Fruit fly (Drosophila melanogaster) whole organism, larva: Measurements from ENCODE around the gene rha.

ENCODE experiments used
- noc ChIP-seq: fragments of 200-800 bp; sonication (Bioruptor generic); optimal IDR thresholded peaks from 3 replicates; lab custom pipeline; 2019; ENCODE audit warnings: missing biosample characterization, mild to moderate bottlenecking, missing genetic modification characterization, moderate library complexity

The rha gene

dm6 chr3R:25339952-25340351 lies at the start of gene rha:
TSS of gene rha (plus strand) at chr3R:25340252.
- no peak for TF ChIP-seq noc (tag; lab: Kevin White, UChicago)

DNA sequence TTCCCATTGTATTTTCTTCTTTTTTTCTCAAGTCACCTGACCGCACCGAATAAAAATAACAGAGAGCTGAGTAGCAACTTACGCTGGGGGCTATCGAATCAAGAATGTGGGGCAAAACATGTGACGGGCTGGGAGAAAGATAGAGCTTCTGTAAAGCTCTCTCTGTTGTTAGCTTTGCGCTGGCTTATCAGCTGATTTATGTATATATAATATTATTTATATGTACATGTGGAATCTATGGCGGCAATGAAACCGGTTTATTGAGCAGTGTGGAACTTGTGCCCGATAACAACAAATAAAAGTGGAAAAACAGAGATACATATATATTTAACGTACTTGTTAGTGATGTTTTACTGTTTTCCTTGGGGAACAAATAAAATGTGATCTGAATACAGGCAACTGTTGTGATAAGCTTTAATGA lies 47.2 kb upstream of the rha start, which contains the start of gene CG31098:
TSS of gene CG31098 (minus strand) at position 114 of the 421 bp plus-strand sequence.
- peak; percentile 59 for TF ChIP-seq noc (tag; lab: Kevin White, UChicago)

dm6 chr3R:25295320-25296020 lies 44.6 kb upstream of the rha start, which contains the start of gene CG31102:
TSS of gene CG31102 (minus strand) at chr3R:25295594.
- peak; percentile 65 for TF ChIP-seq noc (tag; lab: Kevin White, UChicago)

dm6 chr3R:25297678-25298077 lies 42.4 kb upstream of the rha start, which contains the start of gene CG31097:
TSS of gene CG31097 (minus strand) at chr3R:25297778.
- TF ChIP-seq noc (tag; lab: Kevin White, UChicago) = no peak

- TF ChIP-seq noc (tag; lab: Kevin White, UChicago) = no peak
These were observed 40.5 kb upstream of the rha start, which contains the start of gene CG31288 for dm6 chr3R:25299507-25299964. TSS of gene CG31288 (minus strand) at chr3R:25299557.

dm6 chr3R:25300575-25300974 lies 39.5 kb upstream of the rha start, which contains the start of gene CG13659:
TSS of gene CG13659 (plus strand) at chr3R:25300891.
- no peak for TF ChIP-seq noc (tag; lab: Kevin White, UChicago)

DNA sequence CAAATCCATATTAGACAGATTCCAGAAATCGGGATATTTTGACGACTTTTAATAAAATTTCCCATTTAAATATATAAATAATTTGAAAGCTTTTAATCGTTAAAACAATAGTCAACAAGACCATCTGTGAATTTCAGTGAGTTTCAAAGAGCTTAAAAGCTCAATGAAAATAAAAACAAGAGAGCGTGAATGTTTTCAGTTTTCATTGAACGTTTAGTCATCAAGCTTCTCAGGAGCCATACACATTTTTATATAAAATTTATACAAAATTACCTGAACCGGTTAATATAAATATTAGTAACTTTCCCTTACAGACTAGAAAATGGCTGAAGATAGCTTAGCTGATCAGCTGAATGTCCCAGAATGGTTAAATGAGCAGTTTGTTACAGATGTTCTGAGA lies 37.8 kb upstream of the rha start, which contains the start of gene CG31370:
TSS of gene CG31370 (plus strand) at position 226 of the 400 bp plus-strand sequence.
- TF ChIP-seq noc (tag; lab: Kevin White, UChicago) = no peak

dm6 chr3R:25303857-25304440 lies 36.1 kb upstream of the rha start, which contains the start of gene CG31436:
TSS of gene CG31436 (plus strand) at chr3R:25304137.
- TF ChIP-seq noc (tag; lab: Kevin White, UChicago) = no peak

- peak; percentile 47 for TF ChIP-seq noc (tag; lab: Kevin White, UChicago)
These were observed 34.1 kb upstream of the rha start for dm6 chr3R:25305822-25306544.

DNA sequence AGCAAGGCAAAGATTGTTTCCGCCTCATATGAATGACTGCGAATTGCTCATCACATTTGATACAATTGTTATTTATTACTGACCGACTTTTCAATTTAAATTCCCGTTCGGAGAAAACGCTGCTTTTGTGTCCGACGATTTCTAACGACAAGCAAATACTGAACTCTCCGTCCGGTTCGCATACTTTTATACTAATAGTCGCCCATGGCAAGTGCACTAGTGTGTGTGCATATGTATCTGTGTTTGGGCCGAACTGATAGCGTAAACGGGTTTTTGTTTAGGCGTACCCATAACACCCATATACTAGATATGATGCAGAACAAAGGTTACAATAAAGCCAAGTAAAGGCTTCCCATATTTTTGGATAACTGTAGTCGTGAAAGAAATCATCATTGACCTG lies 31.8 kb upstream of the rha start, which contains the start of gene CG10550:
TSS of gene CG10550 (minus strand) at position 164 of the 400 bp plus-strand sequence.
- no peak for TF ChIP-seq noc (tag; lab: Kevin White, UChicago)

- peak; percentile 1 for TF ChIP-seq noc (tag; lab: Kevin White, UChicago)
These were observed 30.9 kb upstream of the rha start for dm6 chr3R:25309175-25309574.

DNA sequence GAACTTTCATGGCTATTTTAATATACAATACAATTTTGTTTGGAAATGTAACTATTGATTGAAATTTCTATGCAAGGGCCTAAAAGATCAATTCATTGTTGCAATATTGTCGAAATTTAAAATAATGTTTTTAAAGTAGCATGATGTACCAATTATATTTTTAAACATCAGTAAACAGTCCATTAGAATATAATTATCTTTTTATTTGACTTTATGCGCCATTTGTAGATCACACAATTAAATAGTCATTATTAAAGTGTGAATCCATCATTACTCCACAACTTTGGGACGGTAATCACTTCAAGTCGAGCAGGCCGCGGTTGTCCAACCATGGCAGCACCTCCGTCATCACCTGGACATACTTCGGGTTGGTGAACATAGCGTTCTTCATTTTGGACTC lies 29.2 kb upstream of the rha start, which contains the start of gene CG31099:
TSS of gene CG31099 (minus strand) at position 101 of the 400 bp plus-strand sequence.
- no peak for TF ChIP-seq noc (tag; lab: Kevin White, UChicago)

DNA sequence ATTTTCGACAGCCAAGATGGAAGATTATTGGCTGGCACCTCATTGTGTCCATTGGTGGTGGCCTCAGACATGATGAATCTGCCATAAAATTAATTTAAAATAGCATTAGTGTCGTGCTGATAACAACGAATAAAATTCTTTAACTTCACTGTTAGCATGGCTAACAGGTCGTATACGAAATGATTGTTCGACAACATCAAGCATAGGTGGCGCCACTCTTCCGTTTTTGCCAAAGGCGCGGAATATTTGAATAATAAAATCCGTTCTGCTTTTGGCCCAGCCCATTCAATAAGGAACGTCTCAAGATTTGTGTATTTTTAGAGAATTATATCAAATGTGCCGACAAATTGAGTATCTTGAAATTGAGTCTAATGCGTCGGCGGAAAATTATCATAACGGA lies 27.5 kb upstream of the rha start:
- TF ChIP-seq noc (tag; lab: Kevin White, UChicago) = no peak

DNA sequence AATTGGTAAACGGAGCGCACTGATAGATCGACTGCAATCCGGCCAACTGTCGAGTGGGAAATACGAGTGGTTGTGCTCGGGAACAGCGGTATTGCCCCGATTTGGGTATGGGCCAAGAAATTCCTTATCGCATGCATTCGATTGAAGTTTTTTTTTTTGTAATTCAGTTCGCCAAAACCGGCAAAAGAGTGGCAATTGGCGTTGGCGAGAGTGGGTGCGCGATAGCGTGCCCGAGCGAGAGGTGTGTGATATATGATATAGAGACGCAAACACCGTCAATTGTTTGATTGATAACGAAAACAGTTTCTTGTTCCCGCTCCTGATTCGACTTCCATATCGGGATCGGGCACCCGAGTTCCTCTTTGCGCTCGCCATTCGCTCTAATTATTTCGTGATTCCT lies 26.3 kb upstream of the rha start, which contains the start of gene CG31087:
TSS of gene CG31087 (minus strand) at position 63 of the 400 bp plus-strand sequence.
- no peak for TF ChIP-seq noc (tag; lab: Kevin White, UChicago)

DNA sequence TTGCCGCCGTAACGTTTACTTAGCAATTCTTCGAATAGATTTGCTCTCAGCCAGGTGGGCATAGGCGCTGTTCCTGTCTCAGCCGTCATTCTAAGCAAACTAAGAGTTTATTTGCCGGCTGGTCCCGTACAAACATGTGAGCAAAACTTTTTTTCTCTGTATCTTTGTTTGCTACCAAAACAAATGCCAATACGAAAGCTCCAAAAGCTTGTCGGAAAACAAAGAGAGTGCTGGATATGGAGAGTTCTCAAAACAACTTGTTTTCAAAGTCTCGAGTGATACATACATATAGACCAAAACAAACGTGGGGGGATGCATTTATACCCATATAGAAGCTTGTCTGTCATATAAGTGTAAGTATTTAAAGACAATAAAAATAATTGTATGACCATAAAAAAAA lies 24.0 kb upstream of the rha start, which contains the start of gene CG10559:
TSS of gene CG10559 (minus strand) at position 101 of the 400 bp plus-strand sequence.
- TF ChIP-seq noc (tag; lab: Kevin White, UChicago) = no peak
